Fruit fly (Drosophila melanogaster): ENCODE measurements around the gene Rab27.

Rab27 gene

DNA sequence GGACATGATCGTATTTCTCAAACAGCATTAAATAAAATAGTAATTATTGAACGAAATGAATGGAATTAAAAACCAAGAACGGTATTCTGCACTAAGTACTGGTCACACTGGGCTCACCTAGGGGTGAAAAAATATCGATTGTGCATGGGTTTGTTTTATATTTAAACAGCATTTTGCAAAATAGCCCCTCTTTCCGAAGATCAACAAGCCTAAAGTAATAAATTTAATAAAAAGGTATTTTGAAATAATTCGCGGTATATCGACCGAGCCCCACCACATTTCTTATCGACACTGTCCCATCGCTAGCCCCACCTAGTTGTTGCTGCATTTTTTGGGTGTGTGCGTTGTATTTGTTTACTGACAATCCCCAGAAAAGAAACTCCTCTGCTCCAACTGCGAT, 6.2 kb downstream of the Rab27 start, which contains the start of gene pck (continued):
- no peak for TF ChIP-seq dmrt99B (tag; optimal IDR thresholded peaks at IDR 0.05)
- TF ChIP-seq gcm2 (GFP tag; optimal IDR thresholded peaks at IDR 0.05): peak; percentile 36
- no peak for TF ChIP-seq run (tag; optimal IDR thresholded peaks at IDR 0.05)
- peak; percentile 60 for TF ChIP-seq al (GFP tag; IDR thresholded peaks at IDR 0.05)
- no peak for TF ChIP-seq TFAM (GFP tag; optimal IDR thresholded peaks at IDR 0.05)
- TF ChIP-seq CG13123 (GFP tag; optimal IDR thresholded peaks at IDR 0.05): peak; percentile 52
- no peak for TF ChIP-seq ap (GFP tag; IDR thresholded peaks at IDR 0.05)
- TF ChIP-seq Lim3 (GFP tag; IDR thresholded peaks at IDR 0.05): no peak
- TF ChIP-seq CG1832 (GFP tag; optimal IDR thresholded peaks at IDR 0.05): no peak
- peak; percentile 63 for TF ChIP-seq Dip3 (GFP tag; optimal IDR thresholded peaks at IDR 0.05)
- peak; percentile 12 for TF ChIP-seq CG13894 (tag; optimal IDR thresholded peaks at IDR 0.05)
- peak; percentile 48; the same call in 1 of the 3 replicates for TF ChIP-seq knrl (GFP tag; IDR thresholded peaks at IDR 0.05; ENCODE audit: partially characterized antibody)
- TF ChIP-seq gem (tag; optimal IDR thresholded peaks at IDR 0.05): no peak
- TF ChIP-seq CG30403 (GFP tag; optimal IDR thresholded peaks at IDR 0.05): peak; percentile 79
- TF ChIP-seq CG2116 (GFP tag; optimal IDR thresholded peaks at IDR 0.05): peak; percentile 78
- TF ChIP-seq Sry-β (GFP tag; optimal IDR thresholded peaks at IDR 0.05): no peak
- TF ChIP-seq CHES-1-like (GFP tag; optimal IDR thresholded peaks at IDR 0.05): peak; percentile 22
- TF ChIP-seq ash1 (GFP tag; optimal IDR thresholded peaks at IDR 0.05): no peak
- no peak for TF ChIP-seq usp (GFP tag; optimal IDR thresholded peaks at IDR 0.05)
- TF ChIP-seq E2f1 (GFP tag; IDR thresholded peaks at IDR 0.05): peak; percentile 70
- TF ChIP-seq otp (GFP tag; IDR thresholded peaks at IDR 0.05): no peak
- TF ChIP-seq CG6654 (GFP tag; optimal IDR thresholded peaks at IDR 0.05): no peak
- TF ChIP-seq tap (tag; optimal IDR thresholded peaks at IDR 0.05): no peak
- TF ChIP-seq tin (GFP tag; optimal IDR thresholded peaks at IDR 0.05): peak; percentile 80
- peak; percentile 31; the same call in 1 of the 2 replicates for TF ChIP-seq Adf1 (GFP tag; IDR thresholded peaks at IDR 0.05)
- TF ChIP-seq CG14710 (tag; optimal IDR thresholded peaks at IDR 0.05): peak; percentile 75
- peak; percentile 47 for TF ChIP-seq Six4 (GFP tag; optimal IDR thresholded peaks at IDR 0.05)
- peak; percentile 67 for TF ChIP-seq Hsf (GFP tag; optimal IDR thresholded peaks at IDR 0.05)
- TF ChIP-seq lmd (GFP tag; IDR thresholded peaks at IDR 0.05): peak; percentile 44; the same call in 1 of the 2 replicates
- TF ChIP-seq H15 (GFP tag; IDR thresholded peaks at IDR 0.05): peak; percentile 34; the same call in 1 of the 3 replicates
- TF ChIP-seq CrebB (tag; optimal IDR thresholded peaks at IDR 0.05): no peak
- peak; percentile 42 for TF ChIP-seq Lhr (GFP tag; optimal IDR thresholded peaks at IDR 0.05)
- peak; percentile 67 for TF ChIP-seq CG12744 (GFP tag; optimal IDR thresholded peaks at IDR 0.05)
- TF ChIP-seq CG43689 (GFP tag; IDR thresholded peaks at IDR 0.05): no peak
- TF ChIP-seq CG13287 (GFP tag; IDR thresholded peaks at IDR 0.05; ENCODE audit: partially characterized antibody): peak; percentile 65
- peak; percentile 86 for TF ChIP-seq vvl (GFP tag; IDR thresholded peaks at IDR 0.05)
- TF ChIP-seq dimm (GFP tag; IDR thresholded peaks at IDR 0.05): no peak
- TF ChIP-seq CG18262 (tag; optimal IDR thresholded peaks at IDR 0.05): peak; percentile 55
- TF ChIP-seq exex (tag; optimal IDR thresholded peaks at IDR 0.05): no peak
- no peak for TF ChIP-seq wdn (GFP tag; IDR thresholded peaks at IDR 0.05)
- TF ChIP-seq dm (GFP tag; optimal IDR thresholded peaks at IDR 0.05): peak; percentile 71
- peak; percentile 75 for TF ChIP-seq MESR4 (GFP tag; optimal IDR thresholded peaks at IDR 0.05)
- peak; percentile 83 for TF ChIP-seq CG15514 (GFP tag; optimal IDR thresholded peaks at IDR 0.05)
- peak; percentile 24 for TF ChIP-seq CG3163 (GFP tag; optimal IDR thresholded peaks at IDR 0.05)
- no peak for TF ChIP-seq org-1 (GFP tag; optimal IDR thresholded peaks at IDR 0.05)
- TF ChIP-seq CG2712 (tag; optimal IDR thresholded peaks at IDR 0.05): peak; percentile 70
- TF ChIP-seq Pdp1 (GFP tag; optimal IDR thresholded peaks at IDR 0.05): peak; percentile 32 to 76
- peak; percentile 50 for TF ChIP-seq CG30020 (tag; optimal IDR thresholded peaks at IDR 0.05)
- TF ChIP-seq Optix (GFP tag; IDR thresholded peaks at IDR 0.05): peak; percentile 70; the same call in 2 of the 3 replicates
- peak; percentile 37 for TF ChIP-seq crc (GFP tag; optimal IDR thresholded peaks at IDR 0.05)
- peak; percentile 67 for TF ChIP-seq Scr (GFP tag; IDR thresholded peaks at IDR 0.05; ENCODE audit: partially characterized antibody)

Data from whole organism, embryonic.